Fruit fly (Drosophila melanogaster): ENCODE data around the gene Pbp95.

DNA sequence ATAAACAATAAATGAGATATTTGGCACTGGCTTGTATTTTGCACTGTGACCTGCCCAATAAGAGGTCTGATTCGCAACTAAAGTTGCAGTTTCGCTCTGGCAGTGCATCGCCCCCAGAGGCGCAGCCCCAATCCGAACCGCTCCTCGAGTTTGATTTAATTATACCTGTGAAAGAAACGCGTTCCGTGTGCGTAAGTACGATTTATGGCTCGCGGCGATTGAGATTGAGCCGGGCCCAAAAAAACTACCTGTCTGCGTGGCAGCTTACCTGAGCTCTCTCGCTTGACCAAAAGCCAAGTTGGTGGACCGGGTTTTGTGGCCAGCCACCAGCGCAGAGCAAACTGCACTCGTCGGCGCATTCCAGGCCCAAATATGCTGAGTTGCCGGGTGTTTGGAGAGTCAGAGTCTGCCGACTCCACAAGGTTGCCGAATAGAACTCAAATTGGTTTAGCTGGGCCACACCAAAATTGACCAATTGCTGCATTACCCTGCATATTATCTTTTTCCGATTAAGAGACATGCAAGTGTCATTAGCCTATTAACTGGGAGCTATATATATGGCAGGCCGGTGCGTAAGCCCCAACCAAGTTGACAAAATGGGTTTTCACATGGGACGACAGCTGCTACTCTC lies 35.1 kb upstream of the Pbp95 start, which contains the start of the genes CD98hc and Os-C:
- TF ChIP-seq psq (optimal IDR thresholded peaks at IDR 0.05), result no peak
- no peak for TF ChIP-seq usp (GFP tag; optimal IDR thresholded peaks at IDR 0.05)
- no peak for TF ChIP-seq CG8478 (optimal IDR thresholded peaks at IDR 0.05)
- no peak for TF ChIP-seq Dll (optimal IDR thresholded peaks at IDR 0.05)
